Fruit fly (Drosophila melanogaster) whole organism, embryonic: ENCODE results near the gene CG12974.

Experiments
- B-H2 ChIP-seq: fragments of 200-800 bp; sonication (Bioruptor generic); optimal IDR thresholded peaks from 2 replicates; lab custom pipeline; 2018; ENCODE audit warnings: missing biosample characterization, mild to moderate bottlenecking, missing genetic modification characterization
- BtbVII ChIP-seq: fragments of 200-800 bp; sonication (Bioruptor generic); optimal IDR thresholded peaks from 3 replicates; lab custom pipeline; 2017; ENCODE audit warnings: missing biosample characterization, mild to moderate bottlenecking, missing genetic modification characterization
- CG10565 ChIP-seq: fragments of 200-800 bp; sonication (Bioruptor generic); optimal IDR thresholded peaks from 3 replicates; lab custom pipeline; 2016; ENCODE audit warnings: missing biosample characterization, mild to moderate bottlenecking, missing genetic modification characterization
- CG10979 ChIP-seq: fragments of 200-800 bp; sonication (Bioruptor generic); optimal IDR thresholded peaks from 2 replicates; lab custom pipeline; 2018; ENCODE audit warnings: missing biosample characterization, mild to moderate bottlenecking, missing genetic modification characterization, moderate library complexity
- CG12236 ChIP-seq: fragments of 200-800 bp; sonication (Bioruptor generic); optimal IDR thresholded peaks from 2 replicates; lab custom pipeline; 2016; ENCODE audit warnings: missing biosample characterization, missing genetic modification characterization
- CG13624 ChIP-seq: fragments of 200-800 bp; sonication (Bioruptor generic); optimal IDR thresholded peaks from 2 replicates; lab custom pipeline; 2016; ENCODE audit warnings: missing biosample characterization, missing genetic modification characterization
- CG14441 ChIP-seq: fragments of 200-800 bp; sonication (Bioruptor generic); IDR thresholded peaks from 2 replicates; pipeline ENCODE4 v1.3.6; 2022; ENCODE audit warnings: missing biosample characterization, missing genetic modification characterization
- CG1603 ChIP-seq: fragments of 200-800 bp; sonication (Bioruptor generic); optimal IDR thresholded peaks from 2 replicates; lab custom pipeline; 2019; ENCODE audit warnings: missing biosample characterization, mild to moderate bottlenecking, missing genetic modification characterization, moderate library complexity
- CG1832 ChIP-seq: fragments of 200-800 bp; sonication (Bioruptor generic); optimal IDR thresholded peaks from 2 replicates; lab custom pipeline; 2017; ENCODE audit warnings: missing biosample characterization, mild to moderate bottlenecking, missing genetic modification characterization, inconsistent platforms
- CG2120 ChIP-seq: fragments of 200-800 bp; sonication (Bioruptor generic); optimal IDR thresholded peaks from 3 replicates; lab custom pipeline; 2016; ENCODE audit warnings: missing biosample characterization, missing genetic modification characterization
- CG2712 ChIP-seq: fragments of 200-800 bp; optimal IDR thresholded peaks from 3 replicates; lab custom pipeline; 2019; ENCODE audit warnings: missing biosample characterization, mild to moderate bottlenecking, missing genetic modification characterization, moderate library complexity
- CG31388 ChIP-seq: fragments of 200-800 bp; sonication (Bioruptor generic); optimal IDR thresholded peaks from 2 replicates; lab custom pipeline; 2016; ENCODE audit warnings: missing biosample characterization, missing genetic modification characterization
- CG34224 ChIP-seq: fragments of 200-800 bp; sonication (Bioruptor generic); IDR thresholded peaks from 3 replicates; pipeline ENCODE4 v1.3.6; 2022; ENCODE audit warnings: missing biosample characterization, missing genetic modification characterization; ENCODE audit not compliant: partially characterized antibody
- CG43689 ChIP-seq: fragments of 200-800 bp; sonication (Bioruptor generic); IDR thresholded peaks from 2 replicates; pipeline ENCODE4 v1.3.6; 2022; ENCODE audit warnings: missing biosample characterization, missing genetic modification characterization
- CG4424 ChIP-seq: fragments of 200-800 bp; sonication (Bioruptor generic); optimal IDR thresholded peaks from 3 replicates; lab custom pipeline; 2016; ENCODE audit warnings: missing biosample characterization, missing genetic modification characterization
- CG4854 ChIP-seq: fragments of 200-800 bp; sonication (Bioruptor generic); optimal IDR thresholded peaks from 2 replicates; lab custom pipeline; 2016; ENCODE audit warnings: missing biosample characterization, missing genetic modification characterization, inconsistent platforms
- CG7745 ChIP-seq: fragments of 200-800 bp; sonication (Bioruptor generic); optimal IDR thresholded peaks from 2 replicates; lab custom pipeline; 2018; ENCODE audit warnings: missing biosample characterization, mild to moderate bottlenecking, missing genetic modification characterization, moderate library complexity
- CG8765 ChIP-seq: fragments of 200-800 bp; sonication (Bioruptor generic); IDR thresholded peaks from 2 replicates; pipeline ENCODE4 v1.3.6; 2022; ENCODE audit warnings: missing biosample characterization, missing genetic modification characterization
- CG9727 ChIP-seq: fragments of 200-800 bp; sonication (Bioruptor generic); optimal IDR thresholded peaks from 3 replicates; lab custom pipeline; 2017; ENCODE audit warnings: missing biosample characterization, mild to moderate bottlenecking, missing genetic modification characterization
- CG9932 ChIP-seq: fragments of 200-800 bp; sonication (Bioruptor generic); IDR thresholded peaks from 2 replicates; pipeline ENCODE4 v1.3.6; 2022; ENCODE audit warnings: missing biosample characterization, missing genetic modification characterization
- D ChIP-seq, 2 experiments: fragments of 200-800 bp in 1 of 2; fragments of >200 bp in 1 of 2; sonication (Bioruptor generic) in 1 of 2; optimal IDR thresholded peaks; 2 replicates in 1 of 2; 3 replicates in 1 of 2; lab custom pipeline; 2017; ENCODE audit warnings: mild to moderate bottlenecking in 1 of 2, missing biosample characterization in 1 of 2, missing genetic modification characterization in 1 of 2, missing genetic modification reagents in 1 of 2
- Dbx ChIP-seq: fragments of 200-800 bp; sonication (Bioruptor generic); IDR thresholded peaks from 3 replicates; pipeline ENCODE4 v1.3.6; 2022; ENCODE audit warnings: missing biosample characterization, missing genetic modification characterization
- Dip3 ChIP-seq: fragments of 200-800 bp; sonication (Bioruptor generic); optimal IDR thresholded peaks from 3 replicates; lab custom pipeline; 2016; ENCODE audit warnings: missing biosample characterization, missing genetic modification characterization
- ERR ChIP-seq: fragments of 200-800 bp; sonication (Bioruptor generic); optimal IDR thresholded peaks from 2 replicates; lab custom pipeline; 2016; ENCODE audit warnings: missing biosample characterization, missing genetic modification characterization
- Eip74EF ChIP-seq, 2 experiments: fragments of 200-800 bp in 1 of 2; fragments of >200 bp in 1 of 2; sonication (Bioruptor generic) in 1 of 2; optimal IDR thresholded peaks; 2 replicates each; lab custom pipeline; 2017 to 2019; ENCODE audit warnings: missing biosample characterization in 2 of 2, missing genetic modification characterization in 2 of 2, mild to moderate bottlenecking in 1 of 2, moderate library complexity in 1 of 2
- Fer3 ChIP-seq: fragments of 200-800 bp; sonication (Bioruptor generic); optimal IDR thresholded peaks from 2 replicates; lab custom pipeline; 2018; ENCODE audit warnings: missing biosample characterization, mild to moderate bottlenecking, missing genetic modification characterization, moderate library complexity
- HHEX ChIP-seq: fragments of 200-800 bp; sonication (Bioruptor generic); optimal IDR thresholded peaks from 3 replicates; lab custom pipeline; 2017; ENCODE audit warnings: missing biosample characterization, mild to moderate bottlenecking, missing genetic modification characterization, missing genetic modification reagents
- HLHmδ ChIP-seq: fragments of 200-800 bp; sonication (Bioruptor generic); optimal IDR thresholded peaks from 2 replicates; lab custom pipeline; 2018; ENCODE audit warnings: missing biosample characterization, mild to moderate bottlenecking, missing genetic modification characterization, moderate library complexity
- HmgD ChIP-seq: fragments of 200-800 bp; sonication (Bioruptor generic); optimal IDR thresholded peaks from 3 replicates; lab custom pipeline; 2016; ENCODE audit warnings: missing biosample characterization, missing genetic modification characterization
- Scr ChIP-seq: fragments of 200-800 bp; sonication (Bioruptor generic); IDR thresholded peaks from 2 replicates; pipeline ENCODE4 v1.3.6; 2022; ENCODE audit warnings: missing biosample characterization, missing genetic modification characterization; ENCODE audit not compliant: partially characterized antibody
- Taf1 ChIP-seq: fragments of 200-800 bp; sonication (Bioruptor generic); IDR thresholded peaks from 2 replicates; pipeline ENCODE4 v1.3.6; 2022; ENCODE audit warnings: missing biosample characterization, missing genetic modification characterization
- Xrp1 ChIP-seq: fragments of 200-800 bp; sonication (Bioruptor generic); IDR thresholded peaks from 2 replicates; pipeline ENCODE4 v1.3.6; 2022; ENCODE audit warnings: missing biosample characterization, missing genetic modification characterization
- ara ChIP-seq: fragments of 200-800 bp; sonication (Bioruptor generic); IDR thresholded peaks from 2 replicates; pipeline ENCODE4 v1.3.6; 2022; ENCODE audit warnings: missing biosample characterization, missing genetic modification characterization
- cato ChIP-seq: fragments of 200-800 bp; sonication (Bioruptor generic); optimal IDR thresholded peaks from 2 replicates; lab custom pipeline; 2016; ENCODE audit warnings: missing biosample characterization, missing genetic modification characterization, borderline replicate concordance
- corto ChIP-seq: fragments of 200-800 bp; sonication (Bioruptor generic); optimal IDR thresholded peaks from 2 replicates; lab custom pipeline; 2016; ENCODE audit warnings: missing biosample characterization, mild to moderate bottlenecking, missing genetic modification characterization, moderate library complexity
- esg ChIP-seq: fragments of 200-800 bp; sonication (Bioruptor generic); conservative IDR thresholded peaks from 2 replicates; pipeline ENCODE4 v1.3.6; 2022; ENCODE audit warnings: missing biosample characterization, missing genetic modification characterization
- insv ChIP-seq, 2 experiments: fragments of 200-800 bp; sonication (Bioruptor generic); optimal IDR thresholded peaks; 3 replicates each; lab custom pipeline; 2016 to 2018; ENCODE audit warnings: missing biosample characterization in 2 of 2, missing genetic modification characterization in 2 of 2
- kay ChIP-seq: fragments of 200-800 bp; sonication (Bioruptor generic); optimal IDR thresholded peaks from 2 replicates; lab custom pipeline; 2016; ENCODE audit warnings: missing biosample characterization, missing genetic modification characterization
- lmd ChIP-seq: fragments of 200-800 bp; sonication (Bioruptor generic); IDR thresholded peaks from 2 replicates; pipeline ENCODE4 v1.3.6; 2022; ENCODE audit warnings: missing biosample characterization, missing genetic modification characterization
- pfk ChIP-seq: fragments of 200-800 bp; sonication (Bioruptor generic); optimal IDR thresholded peaks from 2 replicates; lab custom pipeline; 2018; ENCODE audit warnings: missing biosample characterization, mild to moderate bottlenecking, missing genetic modification characterization, moderate library complexity
- pita ChIP-seq: fragments of 200-800 bp; sonication (Bioruptor generic); optimal IDR thresholded peaks from 2 replicates; lab custom pipeline; 2017; ENCODE audit warnings: missing biosample characterization, mild to moderate bottlenecking, missing genetic modification characterization
- row ChIP-seq: fragments of 200-800 bp; sonication (Bioruptor generic); IDR thresholded peaks from 3 replicates; pipeline ENCODE4 v1.3.6; 2022; ENCODE audit warnings: missing biosample characterization, missing genetic modification characterization
- salm ChIP-seq: fragments of 200-800 bp; sonication (Bioruptor generic); optimal IDR thresholded peaks from 2 replicates; lab custom pipeline; 2018; ENCODE audit warnings: missing biosample characterization, mild to moderate bottlenecking, missing genetic modification characterization
- sim ChIP-seq: fragments of 200-800 bp; sonication (Bioruptor generic); IDR thresholded peaks from 2 replicates; pipeline ENCODE4 v1.3.6; 2022; ENCODE audit warnings: missing biosample characterization, missing genetic modification characterization
- sisA ChIP-seq: fragments of 200-800 bp; sonication (Bioruptor generic); IDR thresholded peaks from 2 replicates; pipeline ENCODE4 v1.3.6; 2022; ENCODE audit warnings: missing biosample characterization, missing genetic modification characterization
- stc ChIP-seq: fragments of 200-800 bp; sonication (Bioruptor generic); IDR thresholded peaks from 2 replicates; pipeline ENCODE4 v1.3.6; 2022; ENCODE audit warnings: missing biosample characterization, missing genetic modification characterization
- wdn ChIP-seq: fragments of 200-800 bp; sonication (Bioruptor generic); IDR thresholded peaks from 2 replicates; pipeline ENCODE4 v1.3.6; 2022; ENCODE audit warnings: missing biosample characterization, missing genetic modification characterization
- wor ChIP-seq: fragments of 200-800 bp; sonication (Bioruptor generic); IDR thresholded peaks from 2 replicates; pipeline ENCODE4 v1.3.6; 2022; ENCODE audit warnings: missing biosample characterization, missing genetic modification characterization

Gene CG12974

DNA sequence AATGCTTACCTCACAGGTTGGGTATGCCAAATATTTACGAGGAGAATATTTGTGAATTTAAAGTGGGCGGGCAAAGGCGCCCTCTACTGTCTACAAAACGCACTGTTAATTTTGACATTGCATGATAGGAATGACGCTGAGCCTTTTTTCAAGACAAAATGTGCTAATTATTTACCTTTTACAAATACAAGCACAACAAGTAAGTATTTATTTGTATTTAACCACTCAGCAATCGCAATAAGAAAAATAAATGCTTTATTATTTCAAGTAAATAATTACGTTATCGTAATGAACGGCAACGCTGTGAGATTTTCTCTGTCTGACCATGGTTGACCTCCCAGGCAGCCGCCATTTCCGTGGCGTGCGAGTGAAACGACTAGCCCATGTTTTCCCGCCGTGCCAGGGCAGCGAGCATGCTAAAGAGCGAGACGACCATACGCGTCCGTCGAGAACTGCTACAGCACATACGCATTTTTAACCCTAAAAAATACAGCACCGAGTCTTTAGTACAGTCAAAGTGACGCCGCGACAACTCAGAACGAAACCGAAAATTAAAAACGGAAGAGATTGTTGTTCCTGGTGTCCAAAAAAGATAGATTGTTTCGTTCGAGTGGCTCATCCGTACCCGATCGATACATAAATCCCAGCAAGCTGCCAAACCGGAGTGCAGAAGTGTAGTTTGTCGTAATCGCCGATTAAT lies at the start of gene CG12974, which contains the start of gene pzg (continued):
- TF ChIP-seq row (GFP tag; lab: Robert Waterston, UW) (peak; percentile 88), esg (GFP tag; lab: Robert Waterston, UW) (peak; percentile 85), CG4424 (GFP tag; lab: Kevin White, UChicago) (peak; percentile 83), pita (GFP tag; lab: Kevin White, UChicago) (no peak), CG31388 (GFP tag; lab: Kevin White, UChicago) (peak; percentile 5), BtbVII (GFP tag; lab: Kevin White, UChicago) (peak; percentile 27), corto (GFP tag; lab: Kevin White, UChicago) (no peak), Dip3 (GFP tag; lab: Kevin White, UChicago) (peak; percentile 80), Taf1 (GFP tag; lab: Robert Waterston, UW) (0 out of 2 replicates have a peak, but pooled peaks have one; percentile 14), Xrp1 (GFP tag; lab: Robert Waterston, UW) (peak; percentile 86), CG8765 (GFP tag; lab: Robert Waterston, UW) (peak; percentile 86), CG12236 (GFP tag; lab: Kevin White, UChicago) (peak; percentile 48), HmgD (GFP tag; lab: Kevin White, UChicago) (peak; percentile 83), CG2120 (GFP tag; lab: Kevin White, UChicago) (peak; percentile 85), CG43689 (peak; percentile 69), B-H2 (GFP tag; lab: Kevin White, UChicago) (peak; percentile 81), Scr (peak; percentile 64), Fer3 (tag; lab: Kevin White, UChicago) (peak; percentile 68), HLHmδ (GFP tag; lab: Kevin White, UChicago) (peak; percentile 69), insv (GFP tag; optimal IDR thresholded peaks at IDR 0.05; lab: Kevin White, UChicago) (peak in 1 of 2 experiments; percentile 42), Dbx (GFP tag; lab: Robert Waterston, UW) (peak; percentile 91), D (optimal IDR thresholded peaks at IDR 0.05; lab: Kevin White, UChicago) (no peak), D (GFP tag; optimal IDR thresholded peaks at IDR 0.05; lab: Kevin White, UChicago) (peak; percentile 63), ERR (GFP tag; lab: Kevin White, UChicago) (peak; percentile 79), sim (0 out of 2 replicates have a peak, but pooled peaks have one; percentile 44), CG1603 (tag; lab: Kevin White, UChicago) (peak; percentile 97), lmd (peak; percentile 93), cato (peak; percentile 49), pfk (peak; percentile 45), CG2712 (tag; lab: Kevin White, UChicago) (peak; percentile 85), Eip74EF (GFP tag; optimal IDR thresholded peaks at IDR 0.05; lab: Kevin White, UChicago) (peak in 1 of 2 experiments; percentile 5), CG9727 (GFP tag; lab: Kevin White, UChicago) (peak; percentile 92), sisA (GFP tag; lab: Robert Waterston, UW) (peak; percentile 95), HHEX (GFP tag; lab: Kevin White, UChicago) (peak; percentile 44), stc (GFP tag; lab: Robert Waterston, UW) (peak; percentile 62; the same call in 1 of the 2 replicates), ara (GFP tag; lab: Robert Waterston, UW) (peak; percentile 82), kay (GFP tag; lab: Kevin White, UChicago) (peak; percentile 10), CG34224 (peak; percentile 69; the same call in 1 of the 3 replicates), wdn (peak; percentile 65; the same call in 1 of the 2 replicates), CG4854 (GFP tag; lab: Kevin White, UChicago) (peak; percentile 23), wor (GFP tag; lab: Robert Waterston, UW) (peak; percentile 92), CG10979 (peak; percentile 93), CG10565 (GFP tag; lab: Kevin White, UChicago) (no peak), CG14441 (peak; percentile 70), salm (tag; lab: Kevin White, UChicago) (peak; percentile 15), CG9932 (GFP tag; lab: Robert Waterston, UW) (peak; percentile 91), CG13624 (peak; percentile 69), CG7745 (tag; lab: Kevin White, UChicago) (no peak), CG1832 (peak; percentile 97)
